Fruit fly (Drosophila melanogaster): Measurements from ENCODE around the gene CG32985.

CG32985 gene

DNA sequence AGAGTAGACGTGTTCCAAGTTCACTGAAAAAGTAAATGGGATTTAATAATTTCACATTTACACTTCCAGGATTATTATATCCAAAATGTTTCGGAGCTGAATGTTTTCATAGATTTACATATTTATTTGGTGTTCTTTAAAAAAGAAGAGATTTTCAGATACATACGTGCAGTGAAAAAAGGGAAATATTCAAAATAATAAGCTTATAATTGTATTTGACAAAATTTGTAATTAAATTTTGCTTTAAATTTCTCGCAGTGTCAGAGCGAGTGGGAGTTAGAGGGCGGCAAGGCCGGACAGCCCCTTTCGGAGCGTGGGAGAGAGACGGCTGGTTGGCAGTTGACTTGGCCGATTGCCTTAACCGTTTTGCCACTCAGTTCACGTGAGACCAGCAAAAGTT is 25.3 kb upstream of the CG32985 start, which contains the start of gene Tsp29Fb (continued):
- TF ChIP-seq vri (GFP tag; optimal IDR thresholded peaks at IDR 0.05) (peak; percentile 4), achi (GFP tag; optimal IDR thresholded peaks at IDR 0.05) (peak; percentile 49), CG11762 (GFP tag; optimal IDR thresholded peaks at IDR 0.05; ENCODE audit: insufficient read depth) (peak; percentile 23), dac (GFP tag; optimal IDR thresholded peaks at IDR 0.05) (no peak), CG6792 (GFP tag; optimal IDR thresholded peaks at IDR 0.05) (peak; percentile 44), CG6276 (GFP tag; optimal IDR thresholded peaks at IDR 0.05) (no peak), dsx (GFP tag; optimal IDR thresholded peaks at IDR 0.05; ENCODE audit: poor library complexity, severe bottlenecking) (no peak)

DNA sequence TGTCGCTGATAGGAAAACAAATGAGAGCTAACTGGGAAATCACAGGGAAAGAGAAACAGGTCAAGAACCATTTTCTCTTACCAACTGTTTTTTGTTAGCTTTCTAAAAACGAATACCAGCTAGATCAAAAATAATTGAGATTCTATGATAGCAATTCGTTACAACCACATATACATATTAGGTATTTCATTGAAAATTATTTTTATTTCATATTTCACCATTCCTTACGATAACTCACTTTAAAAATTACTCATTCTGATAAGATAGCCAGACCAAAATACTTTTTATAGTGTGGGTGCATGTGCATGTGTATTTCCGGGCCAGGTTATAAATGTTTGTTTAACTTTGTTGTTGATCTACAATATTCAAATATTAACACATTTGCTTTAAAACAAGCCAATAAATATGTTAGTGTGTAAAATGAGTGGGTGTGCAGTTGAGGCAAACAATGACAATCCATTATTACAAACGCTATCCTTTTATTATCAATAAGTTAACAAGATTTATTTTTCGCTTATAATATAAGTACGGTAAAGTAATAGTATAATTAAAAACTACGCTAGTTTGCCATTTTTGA is 24.4 kb upstream of the CG32985 start:
- peak; percentile 51 for TF ChIP-seq svp (GFP tag)
- peak; percentile 47 for TF ChIP-seq fkh (GFP tag; optimal IDR thresholded peaks at IDR 0.05)
- TF ChIP-seq CG4318 (GFP tag; optimal IDR thresholded peaks at IDR 0.05): no peak
- TF ChIP-seq Eip78C (GFP tag): peak; percentile 26

DNA sequence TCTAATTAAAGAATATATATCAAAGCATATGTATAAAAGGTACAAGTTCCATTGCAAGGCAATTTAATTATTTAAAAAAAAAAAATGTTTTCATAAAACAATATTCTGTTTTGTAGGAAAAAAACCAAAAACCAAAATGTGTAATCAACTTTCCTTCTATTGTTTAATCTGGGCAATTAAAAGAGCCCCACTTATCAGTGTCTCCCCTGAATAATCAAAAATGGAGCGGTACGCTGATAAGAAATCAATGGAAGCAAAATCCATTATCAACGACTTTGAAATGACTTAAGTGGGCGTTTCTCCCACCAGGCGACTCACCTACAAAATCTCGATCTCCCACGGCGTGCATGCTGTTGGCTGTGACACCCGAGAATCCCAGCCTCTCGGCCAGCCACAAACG is 21.7 kb upstream of the CG32985 start:
- TF ChIP-seq CG8119 (GFP tag; IDR thresholded peaks at IDR 0.05) (no peak), Eip78C (GFP tag) (no peak), acj6 (GFP tag; optimal IDR thresholded peaks at IDR 0.05) (no peak), esn (GFP tag; optimal IDR thresholded peaks at IDR 0.05) (no peak), svp (GFP tag) (peak; percentile 72), CG3919 (GFP tag; optimal IDR thresholded peaks at IDR 0.05) (no peak), Smox (GFP tag; optimal IDR thresholded peaks at IDR 0.05) (no peak), Hr39 (GFP tag; optimal IDR thresholded peaks at IDR 0.05) (no peak), fd59A (GFP tag; optimal IDR thresholded peaks at IDR 0.05) (no peak), vri (GFP tag; optimal IDR thresholded peaks at IDR 0.05) (peak; percentile 46), CG6163 (GFP tag; IDR thresholded peaks at IDR 0.05) (no peak), salr (GFP tag; optimal IDR thresholded peaks at IDR 0.05) (no peak), eg (GFP tag; IDR thresholded peaks at IDR 0.05) (no peak), Ets21C (GFP tag; optimal IDR thresholded peaks at IDR 0.05) (no peak), ss (GFP tag; optimal IDR thresholded peaks at IDR 0.05) (no peak), achi (GFP tag; optimal IDR thresholded peaks at IDR 0.05) (no peak)

DNA sequence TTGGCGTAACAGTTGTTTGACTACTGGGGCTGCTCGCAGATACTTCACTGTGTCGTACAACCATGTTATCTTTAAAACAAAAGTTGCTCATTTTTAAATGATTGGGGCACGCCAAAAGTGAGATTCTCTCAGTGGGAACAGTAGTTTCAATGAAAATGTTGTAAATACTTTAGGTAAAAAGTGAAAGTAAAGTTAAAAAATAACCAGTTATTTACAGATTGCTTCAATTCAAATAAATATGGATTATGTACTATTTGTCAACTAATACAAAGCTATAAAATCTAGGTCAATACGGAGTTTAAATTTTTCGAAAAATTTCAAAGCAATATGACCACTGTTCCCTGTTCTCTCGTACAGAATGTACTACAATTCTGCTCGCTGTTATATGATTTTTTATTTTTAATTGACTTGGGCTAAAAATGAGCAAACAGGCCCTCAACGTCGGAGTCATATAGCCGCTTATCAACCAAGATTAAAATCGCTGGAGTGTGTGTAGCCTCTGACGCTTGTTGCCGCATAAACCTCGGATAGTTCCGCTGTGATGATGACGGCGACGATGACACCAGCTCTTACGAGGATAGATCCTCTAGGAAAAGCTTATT is 20.5 kb upstream of the CG32985 start, which contains the start of gene Argl:
Gene Argl, minus strand, starts transcription at position 370 of the 602 bp plus-strand sequence.
- peak; percentile 12 for TF ChIP-seq CG16779 (tag; optimal IDR thresholded peaks at IDR 0.05)
- TF ChIP-seq CG32006 (GFP tag; optimal IDR thresholded peaks at IDR 0.05): no peak
- TF ChIP-seq topi (GFP tag; optimal IDR thresholded peaks at IDR 0.05): peak; percentile 12
- no peak for TF ChIP-seq cyc (GFP tag; optimal IDR thresholded peaks at IDR 0.05)
- no peak for TF ChIP-seq Hr38 (GFP tag; optimal IDR thresholded peaks at IDR 0.05)
- TF ChIP-seq Sox102F (GFP tag; optimal IDR thresholded peaks at IDR 0.05): no peak
- TF ChIP-seq Eip75B (GFP tag; optimal IDR thresholded peaks at IDR 0.05): peak; percentile 36
- TF ChIP-seq Eip78C (GFP tag): peak; percentile 83
- TF ChIP-seq Met (GFP tag; optimal IDR thresholded peaks at IDR 0.05): peak; percentile 18
- no peak for TF ChIP-seq CG4318 (GFP tag; optimal IDR thresholded peaks at IDR 0.05)
- peak; percentile 8 for TF ChIP-seq net (GFP tag; optimal IDR thresholded peaks at IDR 0.05)
- no peak for TF ChIP-seq CG6854 (GFP tag; optimal IDR thresholded peaks at IDR 0.05)
- TF ChIP-seq CG8632 (GFP tag; optimal IDR thresholded peaks at IDR 0.05): peak; percentile 18
- peak; percentile 20 for TF ChIP-seq fkh (GFP tag; optimal IDR thresholded peaks at IDR 0.05)
- TF ChIP-seq pdm3 (GFP tag; optimal IDR thresholded peaks at IDR 0.05): peak; percentile 3
- TF ChIP-seq Hr4 (GFP tag; optimal IDR thresholded peaks at IDR 0.05): peak; percentile 28
- TF ChIP-seq eg (GFP tag; IDR thresholded peaks at IDR 0.05): peak; percentile 8; the same call in 1 of the 3 replicates
- no peak for TF ChIP-seq Lpt (GFP tag; optimal IDR thresholded peaks at IDR 0.05)
- no peak for TF ChIP-seq CG11902 (GFP tag; optimal IDR thresholded peaks at IDR 0.05)
- TF ChIP-seq CG15336 (GFP tag; IDR thresholded peaks at IDR 0.05): no peak
- TF ChIP-seq dac (GFP tag; optimal IDR thresholded peaks at IDR 0.05): no peak
- TF ChIP-seq dsx (GFP tag; optimal IDR thresholded peaks at IDR 0.05; ENCODE audit: poor library complexity, severe bottlenecking): no peak
- TF ChIP-seq vri (GFP tag; optimal IDR thresholded peaks at IDR 0.05): peak; percentile 51
- peak; percentile 87 for TF ChIP-seq svp (GFP tag)
- TF ChIP-seq ss (GFP tag; optimal IDR thresholded peaks at IDR 0.05): no peak
- no peak for TF ChIP-seq Blimp-1 (GFP tag; optimal IDR thresholded peaks at IDR 0.05)
- TF ChIP-seq CG10669 (GFP tag; optimal IDR thresholded peaks at IDR 0.05): no peak
